Fruit fly (Drosophila melanogaster): ENCODE results near the gene Obp19b.

DNA sequence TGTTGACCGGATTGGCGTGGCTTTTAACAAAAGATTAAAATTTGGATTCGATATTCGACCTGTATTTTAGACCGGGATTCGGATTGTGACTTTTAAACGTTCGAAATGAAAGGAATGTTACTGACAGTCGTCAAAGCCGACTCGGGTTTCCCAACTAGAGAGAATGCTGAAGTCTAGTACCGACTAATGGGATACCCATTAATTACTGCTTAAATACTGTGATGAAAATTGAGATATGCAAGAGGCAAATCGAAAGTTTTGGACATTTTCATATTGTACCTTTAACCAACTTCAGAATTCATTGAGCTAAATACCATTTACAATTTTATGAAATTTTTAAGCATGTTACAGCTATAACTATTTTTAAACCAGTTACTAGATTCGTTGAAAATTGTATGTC lies 2.4 kb upstream of the Obp19b start, which contains the start of gene CG15458:
- TF ChIP-seq achi (GFP tag; optimal IDR thresholded peaks at IDR 0.05) = no peak
- no peak for TF ChIP-seq CG9139 (GFP tag; optimal IDR thresholded peaks at IDR 0.05)
- no peak for TF ChIP-seq CG31627 (GFP tag; optimal IDR thresholded peaks at IDR 0.05)
- no peak for TF ChIP-seq CG8119 (GFP tag; IDR thresholded peaks at IDR 0.05)
- TF ChIP-seq CG8632 (GFP tag; optimal IDR thresholded peaks at IDR 0.05) = no peak
- TF ChIP-seq CG10631 (GFP tag; optimal IDR thresholded peaks at IDR 0.05) = no peak
- no peak for TF ChIP-seq CG8319 (GFP tag; optimal IDR thresholded peaks at IDR 0.05)
